Worm (Caenorhabditis elegans) whole organism, L4 larva: Measurements from ENCODE around the gene F20C5.5.

Experiments used
- aha-1 ChIP-seq: fragments of 150-350 bp; peaks from one replicate; lab custom pipeline; 2014; ENCODE audit warnings: missing biosample characterization, missing genetic modification characterization
- gei-8 ChIP-seq: fragments of 200-800 bp; sonication (Bioruptor generic); optimal IDR thresholded peaks from 2 replicates; lab custom pipeline; 2018; ENCODE audit warnings: mild to moderate bottlenecking, missing genetic modification characterization, missing compliant biosample characterization
- lir-3 ChIP-seq: sonication (generic microtip); optimal IDR thresholded peaks from 2 replicates; lab custom pipeline; 2016; ENCODE audit warnings: mild to moderate bottlenecking, missing genetic modification characterization, missing compliant biosample characterization
- nhr-28 ChIP-seq: fragments of 150-350 bp; optimal IDR thresholded peaks from 2 replicates; lab custom pipeline; 2014; ENCODE audit warnings: missing biosample characterization, missing genetic modification characterization

DNA sequence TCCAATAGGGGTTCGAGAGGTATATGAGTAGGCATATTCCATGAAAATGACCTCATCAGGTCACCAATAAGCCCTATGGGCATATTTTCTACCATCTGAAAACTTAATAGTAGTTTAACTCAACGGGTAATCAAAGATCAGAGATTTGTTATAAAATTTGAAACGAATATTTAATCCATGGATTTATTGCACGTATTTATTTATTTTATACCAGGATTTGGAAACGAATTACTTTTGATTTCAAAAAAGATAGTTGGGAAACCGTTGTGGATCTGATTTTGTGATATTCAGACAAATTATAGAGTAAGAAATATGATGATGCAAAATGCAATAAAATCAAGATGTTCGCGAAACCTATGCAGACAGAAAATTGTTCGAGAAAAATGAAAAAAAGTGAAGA lies 23.4 kb upstream of the F20C5.5 start, which contains the start of gene C33D9.3:
- TF ChIP-seq nhr-28 (tag; lab: Kevin White, UChicago) (no peak), gei-8 (no peak), lir-3 (tag; lab: Kevin White, UChicago) (no peak), aha-1 (tag; lab: Kevin White, UChicago) (no peak)
